Worm (Caenorhabditis elegans): Measurements from ENCODE around the gene srab-18.

- TF ChIP-seq W03F9.2 (tag; optimal IDR thresholded peaks at IDR 0.05): no peak
- no peak for TF ChIP-seq dao-5 (tag; optimal IDR thresholded peaks at IDR 0.05)
- TF ChIP-seq him-1 (tag; optimal IDR thresholded peaks at IDR 0.05): no peak
These were observed 37.3 kb downstream of the srab-18 start, which contains the start of gene sru-40 for ce11 chrV:9833900-9834299.
